Fruit fly (Drosophila melanogaster) whole organism, wandering third instar larva: Measurements from ENCODE around the gene mRpL48.

Source experiments
- Abd-B ChIP-seq: fragments of >200 bp; optimal IDR thresholded peaks from 2 replicates; lab custom pipeline; 2017; ENCODE audit warnings: missing biosample characterization, missing genetic modification characterization
- pan ChIP-seq: fragments of >200 bp; optimal IDR thresholded peaks from 2 replicates; lab custom pipeline; 2017

dm6 chr2L:1665879-1666278, 44.4 kb upstream of the mRpL48 start:
- TF ChIP-seq Abd-B (GFP tag; lab: Kevin White, UChicago): no peak
- no peak for TF ChIP-seq pan (lab: Kevin White, UChicago)
